Fruit fly (Drosophila melanogaster) whole organism: ENCODE results near the gene CG31639.

Experiments
- Dll ChIP-seq: fragments of >200 bp; optimal IDR thresholded peaks from 2 replicates; lab custom pipeline; 2017
- pan ChIP-seq: fragments of >200 bp; optimal IDR thresholded peaks from 2 replicates; lab custom pipeline; 2017
- usp ChIP-seq: fragments of >200 bp; optimal IDR thresholded peaks from 2 replicates; lab custom pipeline; 2017; ENCODE audit warnings: missing biosample characterization, missing genetic modification characterization, mixed read lengths

- TF ChIP-seq pan (no peak), Dll (lab: Kevin White, UChicago) (no peak), usp (GFP tag; lab: Kevin White, UChicago) (no peak)
These were observed 15.9 kb downstream of the CG31639 start, which contains the start of gene CG13991 for dm6 chr2L:6139082-6139481.
